Fruit fly (Drosophila melanogaster): ENCODE results near the gene CG16753.

dm6 chr3L:3098778-3099429 lies 44.0 kb downstream of the CG16753 start:
- TF ChIP-seq CTCF (optimal IDR thresholded peaks at IDR 0.05) (no peak), CG8478 (optimal IDR thresholded peaks at IDR 0.05) (no peak)

Data from S2 (cell line).